Fruit fly (Drosophila melanogaster) S2 (cell line): ENCODE data around the gene CG4325.

Experiments used
- CG8478 ChIP-seq: fragments of >200 bp; optimal IDR thresholded peaks from 2 replicates; lab custom pipeline; 2018
- CTCF ChIP-seq, 2 experiments: fragments of >200 bp; optimal IDR thresholded peaks; 2 replicates each; lab custom pipeline; 2018

- no peak for TF ChIP-seq CG8478 (lab: Kevin White, UChicago)
- peak; percentile 82 to 90 for TF ChIP-seq CTCF (optimal IDR thresholded peaks at IDR 0.05; lab: Kevin White, UChicago)
Measured at dm6 chrX:2005840-2006239, 37.8 kb downstream of the CG4325 start.
